Worm (Caenorhabditis elegans) whole organism, late embryonic: ENCODE results near the gene srh-18.

Experiments
- C08G9.2 ChIP-seq: sonication (generic microtip); optimal IDR thresholded peaks from 2 replicates; lab custom pipeline; 2016; ENCODE audit warnings: mild to moderate bottlenecking, missing genetic modification characterization, moderate library complexity, missing compliant biosample characterization
- F13H6.1 ChIP-seq: sonication (generic microtip); optimal IDR thresholded peaks from 2 replicates; lab custom pipeline; 2016; ENCODE audit warnings: missing genetic modification characterization, missing compliant biosample characterization
- ama-1 ChIP-seq: fragments of 150-350 bp; optimal IDR thresholded peaks from 2 replicates; lab custom pipeline; 2014
- ceh-45 ChIP-seq: fragments of 200-800 bp; sonication (Bioruptor generic); IDR thresholded peaks from 2 replicates; pipeline ENCODE4 v1.3.6; 2022; ENCODE audit warnings: missing genetic modification reagents, missing genetic modification characterization, missing compliant biosample characterization
- hlh-30 ChIP-seq: sonication (generic microtip); optimal IDR thresholded peaks from 2 replicates; lab custom pipeline; 2017; ENCODE audit warnings: antibody characterized with exemption, missing genetic modification characterization, missing compliant biosample characterization; ENCODE audit not compliant: insufficient read depth
- mec-3 ChIP-seq: sonication (generic microtip); optimal IDR thresholded peaks from 2 replicates; lab custom pipeline; 2016; ENCODE audit warnings: borderline replicate concordance, missing genetic modification characterization, missing compliant biosample characterization
- pag-3 ChIP-seq: sonication (generic microtip); optimal IDR thresholded peaks from 2 replicates; lab custom pipeline; 2016; ENCODE audit warnings: missing compliant biosample characterization, missing genetic modification characterization, borderline replicate concordance
- pha-2 ChIP-seq: sonication (generic microtip); optimal IDR thresholded peaks from 2 replicates; lab custom pipeline; 2017; ENCODE audit warnings: mild to moderate bottlenecking, missing genetic modification characterization, missing compliant biosample characterization
- pha-4 ChIP-seq: fragments of 150-350 bp; optimal IDR thresholded peaks from 2 replicates; lab custom pipeline; 2018; ENCODE audit warnings: missing biosample characterization, missing genetic modification reagents, missing genetic modification characterization
- pqm-1 ChIP-seq: sonication (generic microtip); optimal IDR thresholded peaks from 2 replicates; lab custom pipeline; 2016; ENCODE audit warnings: missing genetic modification characterization, missing compliant biosample characterization
- tbx-7 ChIP-seq: sonication (generic microtip); optimal IDR thresholded peaks from 2 replicates; lab custom pipeline; 2016; ENCODE audit warnings: missing genotype, missing genetic modification characterization, missing compliant biosample characterization
- unc-55 ChIP-seq: sonication (generic microtip); optimal IDR thresholded peaks from 2 replicates; lab custom pipeline; 2017; ENCODE audit warnings: missing biosample characterization, missing genetic modification reagents, missing genetic modification characterization

ce11 chrV:13308616-13309015, 9.6 kb upstream of the srh-18 start, which contains the start of gene C50B6.1:
- TF ChIP-seq C08G9.2 (no peak), tbx-7 (no peak), unc-55 (no peak), pqm-1 (tag; lab: Kevin White, UChicago) (no peak), F13H6.1 (no peak), pag-3 (tag; lab: Kevin White, UChicago) (no peak), mec-3 (no peak), pha-2 (tag; lab: Kevin White, UChicago) (no peak), ama-1 (lab: Kevin White, UChicago) (no peak), pha-4 (tag; lab: Kevin White, UChicago) (no peak), hlh-30 (tag; lab: Kevin White, UChicago) (no peak), ceh-45 (no peak)
